Worm (Caenorhabditis elegans): ENCODE measurements around the gene F18E9.3.
"Not testable (repeated sequence)": the region's sequence is repeated elsewhere in the genome, so short reads cannot be mapped to it uniquely, and the experiment has no call there.

Gene F18E9.3

ce11 chrX:8567166-8567565 lies 18.8 kb upstream of the F18E9.3 start:
- TF ChIP-seq lin-14 (GFP tag; optimal IDR thresholded peaks at IDR 0.05) (peak; percentile 24), vab-15 (tag; optimal IDR thresholded peaks at IDR 0.05) (no peak), blmp-1 (tag; optimal IDR thresholded peaks at IDR 0.05) (peak; percentile 32), elt-3 (tag; optimal IDR thresholded peaks at IDR 0.05) (peak in 3 of 6 experiments; percentile 2 to 12 (median 10)), nhr-85 (tag) (peak; percentile 40)

ce11 chrX:8567823-8568314 lies 18.1 kb upstream of the F18E9.3 start:
- TF ChIP-seq efl-1 (optimal IDR thresholded peaks at IDR 0.05) (no peak), efl-1 (GFP tag; optimal IDR thresholded peaks at IDR 0.05 in 1 of 2) (peak in 1 of 2 experiments; percentile 55), nhr-76 (tag; optimal IDR thresholded peaks at IDR 0.05) (no peak)

- TF ChIP-seq efl-1 (optimal IDR thresholded peaks at IDR 0.05) (no peak), efl-1 (GFP tag; optimal IDR thresholded peaks at IDR 0.05 in 1 of 2) (peak in 1 of 2 experiments; percentile 4), jun-1 (tag; optimal IDR thresholded peaks at IDR 0.05) (no peak), elt-2 (tag; optimal IDR thresholded peaks at IDR 0.05) (peak; percentile 86), blmp-1 (tag; optimal IDR thresholded peaks at IDR 0.05) (peak; percentile 30)
Measured at ce11 chrX:8568423-8568903, 17.5 kb upstream of the F18E9.3 start.

ce11 chrX:8569159-8569558 lies 16.8 kb upstream of the F18E9.3 start:
- TF ChIP-seq rnt-1 (tag; optimal IDR thresholded peaks at IDR 0.05) (peak; percentile 43), snu-23 (GFP tag; optimal IDR thresholded peaks at IDR 0.05) (peak; percentile 14), unc-62 (GFP tag; optimal IDR thresholded peaks at IDR 0.05) (no peak), dsc-1 (tag; optimal IDR thresholded peaks at IDR 0.05) (peak; percentile 5), nhr-47 (tag; optimal IDR thresholded peaks at IDR 0.05) (peak; percentile 5), blmp-1 (tag; optimal IDR thresholded peaks at IDR 0.05) (peak; percentile 10), snpc-4 (tag; optimal IDR thresholded peaks at IDR 0.05) (no peak), nhr-71 (tag; optimal IDR thresholded peaks at IDR 0.05) (peak; percentile 19), ceh-8 (GFP tag; optimal IDR thresholded peaks at IDR 0.05) (no peak), lin-14 (GFP tag; optimal IDR thresholded peaks at IDR 0.05) (peak; percentile 59), efl-1 (optimal IDR thresholded peaks at IDR 0.05) (no peak), efl-1 (GFP tag; optimal IDR thresholded peaks at IDR 0.05 in 1 of 2) (peak in 1 of 2 experiments; percentile 88)

ce11 chrX:8570997-8571517 lies 14.9 kb upstream of the F18E9.3 start, which contains the start of gene jmjd-3.1:
jmjd-3.1 (plus strand) TSS chrX:8571047.
- TF ChIP-seq nhr-47 (tag; optimal IDR thresholded peaks at IDR 0.05) (peak; percentile 38), Y116A8C.19 (tag; optimal IDR thresholded peaks at IDR 0.05; ENCODE audit: borderline replicate concordance) (no peak), sox-4 (tag; optimal IDR thresholded peaks at IDR 0.05) (peak; percentile 6), ets-5 (GFP tag; IDR thresholded peaks at IDR 0.05) (no peak), nhr-71 (tag; optimal IDR thresholded peaks at IDR 0.05) (peak; percentile 16), dsc-1 (tag; optimal IDR thresholded peaks at IDR 0.05) (peak; percentile 89), egl-13 (tag; optimal IDR thresholded peaks at IDR 0.05) (no peak), fkh-8 (tag; optimal IDR thresholded peaks at IDR 0.05) (peak; percentile 7)

ce11 chrX:8577824-8578223 lies 8.1 kb upstream of the F18E9.3 start:
- not testable (repeated sequence) for TF ChIP-seq efl-1 (optimal IDR thresholded peaks at IDR 0.05)
- TF ChIP-seq efl-1 (GFP tag; optimal IDR thresholded peaks at IDR 0.05 in 1 of 2) = peak in 1 of 2 experiments; percentile 5

ce11 chrX:8580217-8580616 lies 5.7 kb upstream of the F18E9.3 start, which contains the start of gene F18E9.4:
F18E9.4 (plus strand) TSS chrX:8580517.
- no peak for TF ChIP-seq nhr-28 (tag; optimal IDR thresholded peaks at IDR 0.05)
- no peak for TF ChIP-seq zip-4 (GFP tag; optimal IDR thresholded peaks at IDR 0.05)
- TF ChIP-seq ceh-8 (GFP tag; optimal IDR thresholded peaks at IDR 0.05) = no peak
- TF ChIP-seq xbp-1 (tag; optimal IDR thresholded peaks at IDR 0.05) = no peak
- no peak for TF ChIP-seq Y116A8C.19 (tag; optimal IDR thresholded peaks at IDR 0.05; ENCODE audit: borderline replicate concordance)
- no peak for TF ChIP-seq grh-1 (GFP tag; IDR thresholded peaks at IDR 0.05)
- TF ChIP-seq unc-62 (GFP tag; optimal IDR thresholded peaks at IDR 0.05) = no peak
- TF ChIP-seq swsn-7 (tag; optimal IDR thresholded peaks at IDR 0.05) = no peak
- TF ChIP-seq ceh-88 (GFP tag; IDR thresholded peaks at IDR 0.05) = no peak
- TF ChIP-seq pax-3 (tag; optimal IDR thresholded peaks at IDR 0.05) = no peak
- no peak for TF ChIP-seq elt-2 (tag; optimal IDR thresholded peaks at IDR 0.05)
- no peak for TF ChIP-seq hpl-2 (GFP tag; optimal IDR thresholded peaks at IDR 0.05)
- no peak for TF ChIP-seq mdl-1 (tag; optimal IDR thresholded peaks at IDR 0.05)
